Fruit fly (Drosophila melanogaster): ENCODE measurements around the gene CG13670.
A peak's percentile ranks its signal among the peaks of the same experiment; 100 is the strongest.

Gene CG13670

DNA sequence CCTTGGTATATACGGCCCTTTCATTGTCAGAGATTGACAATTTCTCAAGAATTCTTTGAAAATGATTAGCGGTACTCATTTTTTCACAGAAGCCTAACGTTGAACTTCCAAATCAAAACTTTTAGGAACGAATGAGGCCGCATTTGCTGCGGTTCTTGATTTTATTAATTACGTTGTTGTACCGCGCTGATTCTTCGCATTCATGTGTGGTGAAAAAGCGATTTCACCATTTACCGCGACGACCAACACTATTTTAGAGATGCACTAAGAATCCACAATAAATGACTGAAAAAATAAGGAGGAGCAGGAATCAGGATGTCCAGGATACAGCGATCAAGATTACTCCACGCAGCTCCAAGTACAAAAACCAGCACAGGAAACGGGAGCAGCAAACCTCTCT, 16.7 kb upstream of the CG13670 start, which contains the start of the genes CG7194 and Sbp2:
CG7194 (minus strand) TSS at position 148 of the 400 bp plus-strand sequence.
Sbp2 (plus strand) TSS at position 246 of the 400 bp plus-strand sequence.
- TF ChIP-seq psq (optimal IDR thresholded peaks at IDR 0.05) = no peak
- no peak for TF ChIP-seq CG8478 (optimal IDR thresholded peaks at IDR 0.05)
- no peak for TF ChIP-seq pan (optimal IDR thresholded peaks at IDR 0.05)
- no peak for TF ChIP-seq Dll (optimal IDR thresholded peaks at IDR 0.05)
- TF ChIP-seq usp (GFP tag; optimal IDR thresholded peaks at IDR 0.05) = no peak

DNA sequence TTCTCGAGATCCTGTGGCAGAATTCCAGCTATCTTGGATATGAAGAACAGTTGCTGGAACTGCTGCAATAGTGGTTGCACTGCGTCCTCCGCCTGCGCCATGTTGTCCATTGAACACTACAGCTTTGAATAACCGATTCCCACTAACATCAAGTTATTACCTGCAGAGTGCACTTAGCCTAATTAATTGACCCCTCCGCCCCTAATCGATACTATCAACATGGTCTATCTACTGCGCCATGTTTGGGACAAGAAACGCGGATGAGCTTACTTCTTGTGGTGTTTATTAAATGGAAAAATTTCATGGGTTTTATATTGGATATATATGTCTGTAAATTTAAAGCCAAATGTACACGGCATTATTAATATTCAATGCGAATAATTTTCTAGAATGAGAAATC, 13.7 kb upstream of the CG13670 start, which contains the start of gene Gr66a:
Gr66a (minus strand) TSS at position 101 of the 400 bp plus-strand sequence.
- TF ChIP-seq EcR (GFP tag; optimal IDR thresholded peaks at IDR 0.05) = no peak
- TF ChIP-seq Dll (optimal IDR thresholded peaks at IDR 0.05) = no peak
- no peak for TF ChIP-seq pan (optimal IDR thresholded peaks at IDR 0.05)
- no peak for TF ChIP-seq CG8478 (optimal IDR thresholded peaks at IDR 0.05)
- TF ChIP-seq usp (GFP tag; optimal IDR thresholded peaks at IDR 0.05) = no peak
- TF ChIP-seq psq (optimal IDR thresholded peaks at IDR 0.05) = no peak

DNA sequence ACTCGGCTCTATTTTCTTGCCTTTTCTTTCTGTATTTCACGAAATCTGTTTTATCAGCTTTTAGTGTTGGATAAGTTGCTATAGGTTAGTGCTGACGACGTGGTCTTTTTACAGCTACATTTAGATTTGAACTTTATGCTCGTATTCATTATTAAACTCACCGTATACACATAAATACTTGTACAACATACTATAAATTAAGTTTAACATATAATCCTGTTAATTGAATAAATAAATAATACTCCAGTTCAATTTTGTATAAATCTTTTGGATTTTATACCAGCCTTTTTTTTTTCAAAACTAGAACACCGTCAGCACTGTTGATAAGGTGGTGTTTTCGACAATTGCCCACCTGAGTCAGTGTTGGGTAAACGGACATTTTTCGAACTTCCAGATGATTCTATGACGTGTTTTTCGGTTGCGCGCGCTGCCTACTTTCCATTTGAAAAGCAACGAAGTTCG, 11.6 kb upstream of the CG13670 start, which contains the start of gene BI-1:
BI-1 (minus strand) TSS at position 51 of the 462 bp plus-strand sequence.
- TF ChIP-seq Dll (optimal IDR thresholded peaks at IDR 0.05) (no peak), psq (optimal IDR thresholded peaks at IDR 0.05) (no peak), EcR (GFP tag; optimal IDR thresholded peaks at IDR 0.05) (no peak), usp (GFP tag; optimal IDR thresholded peaks at IDR 0.05) (no peak), pan (optimal IDR thresholded peaks at IDR 0.05) (no peak), CG8478 (optimal IDR thresholded peaks at IDR 0.05) (no peak)

DNA sequence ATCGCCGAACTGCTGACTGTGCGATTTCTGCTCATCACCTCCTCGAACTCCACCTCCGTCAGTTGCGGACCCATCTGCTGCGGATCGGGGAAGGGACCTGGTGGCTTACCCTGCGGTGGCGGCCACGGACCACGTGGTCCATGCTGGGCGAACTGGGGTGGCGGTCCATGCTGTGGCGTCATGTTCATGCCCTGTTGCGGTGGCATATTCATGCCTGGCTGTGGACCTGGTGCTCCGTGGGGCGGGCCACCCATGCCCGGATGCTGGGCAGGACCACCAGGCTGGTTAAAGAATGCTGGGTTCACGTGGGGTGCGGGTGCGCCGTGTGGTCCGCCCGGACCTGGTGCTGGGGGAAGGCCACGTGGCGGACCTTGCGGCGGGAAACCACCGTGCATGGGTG, 8.3 kb upstream of the CG13670 start:
- no peak for TF ChIP-seq pan (optimal IDR thresholded peaks at IDR 0.05)
- TF ChIP-seq usp (GFP tag; optimal IDR thresholded peaks at IDR 0.05) = no peak
- TF ChIP-seq psq (optimal IDR thresholded peaks at IDR 0.05) = no peak
- no peak for TF ChIP-seq EcR (GFP tag; optimal IDR thresholded peaks at IDR 0.05)
- no peak for TF ChIP-seq CG8478 (optimal IDR thresholded peaks at IDR 0.05)
- TF ChIP-seq Dll (optimal IDR thresholded peaks at IDR 0.05) = no peak

DNA sequence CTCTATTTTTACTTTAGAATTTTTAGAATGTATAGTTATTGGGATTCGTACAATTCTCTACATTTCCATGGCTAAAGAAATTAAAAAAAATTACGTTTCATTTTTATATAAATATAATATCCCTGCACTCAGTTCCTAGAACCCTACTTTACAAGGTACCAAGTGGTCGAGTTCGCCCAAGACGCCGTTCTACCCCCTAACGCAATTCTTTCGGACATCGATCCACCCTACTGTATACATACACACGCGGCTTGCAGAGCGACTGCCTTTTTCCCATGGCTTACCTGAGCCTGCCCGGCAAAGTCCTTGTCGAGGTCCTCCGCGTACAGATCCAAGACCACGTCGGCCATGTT, 5.8 kb upstream of the CG13670 start:
- TF ChIP-seq psq (optimal IDR thresholded peaks at IDR 0.05) = no peak
- no peak for TF ChIP-seq EcR (GFP tag; optimal IDR thresholded peaks at IDR 0.05)
- TF ChIP-seq usp (GFP tag; optimal IDR thresholded peaks at IDR 0.05) = no peak
- TF ChIP-seq pan (optimal IDR thresholded peaks at IDR 0.05) = peak; percentile 45
- no peak for TF ChIP-seq CG8478 (optimal IDR thresholded peaks at IDR 0.05)

DNA sequence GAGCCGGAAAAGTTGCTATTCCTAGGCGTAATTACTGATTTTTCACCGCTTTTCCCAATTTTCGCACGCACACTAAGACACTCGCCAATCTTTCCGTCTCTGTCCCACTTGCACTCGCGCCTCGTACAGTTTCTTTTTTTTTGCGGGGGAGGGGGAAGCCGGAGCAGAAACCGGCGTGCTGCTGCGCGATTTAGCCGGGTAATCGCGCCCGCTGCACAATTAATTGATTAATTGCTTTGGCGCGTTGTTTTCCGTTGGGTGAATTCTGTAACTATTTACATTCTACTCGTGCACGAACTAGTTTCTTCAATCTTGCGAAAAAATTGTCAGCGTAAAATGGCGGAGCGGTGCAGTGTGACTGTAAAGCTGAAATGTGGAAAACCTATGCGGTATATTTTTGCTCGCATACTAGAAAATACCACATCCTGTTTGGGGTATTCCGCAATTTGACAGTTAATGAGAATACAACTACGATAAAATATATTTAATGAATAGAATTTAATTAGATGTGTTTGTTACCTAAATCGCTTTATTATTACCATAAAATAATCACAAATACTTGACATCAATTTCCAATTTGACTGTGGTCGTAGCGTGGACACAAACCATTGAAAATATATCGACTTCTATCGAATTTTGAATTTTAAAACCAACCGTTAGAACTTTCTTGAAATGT, 5.3 kb upstream of the CG13670 start, which contains the start of gene Cpsf6:
Cpsf6 (minus strand) TSS at position 362 of the 676 bp plus-strand sequence.
- TF ChIP-seq CG8478 (optimal IDR thresholded peaks at IDR 0.05) = peak; percentile 65
- no peak for TF ChIP-seq usp (GFP tag; optimal IDR thresholded peaks at IDR 0.05)

DNA sequence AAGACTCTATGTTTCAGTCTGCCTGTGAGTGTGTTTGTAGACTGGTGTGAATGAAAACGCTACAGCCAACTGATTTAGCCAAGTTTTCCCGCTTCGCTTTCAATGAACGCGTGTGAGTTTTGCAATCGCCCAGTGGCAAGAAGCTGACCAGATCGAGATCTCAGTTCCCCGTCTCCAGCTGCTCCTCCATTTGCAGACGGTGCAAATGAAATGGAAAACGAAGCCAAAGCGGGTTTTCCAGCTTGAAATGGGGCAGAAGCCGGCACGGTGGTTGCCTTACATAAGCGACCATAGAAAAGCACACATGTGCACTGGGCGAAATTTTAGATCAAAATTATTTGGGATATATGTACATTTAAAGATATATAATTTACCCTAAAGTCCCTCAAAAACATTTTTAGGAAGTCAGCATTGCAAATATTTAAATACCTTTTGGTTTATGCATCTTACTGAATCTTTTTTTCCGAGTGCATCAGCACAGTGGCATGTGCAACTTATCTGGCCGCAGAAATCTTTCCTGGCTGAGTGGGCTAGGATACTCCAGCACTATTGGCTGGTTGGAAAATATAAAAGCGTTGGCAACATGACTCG, 1.6 kb upstream of the CG13670 start, which contains the start of gene CG43059:
CG43059 (minus strand) TSS at position 51 of the 591 bp plus-strand sequence.
- TF ChIP-seq pan (optimal IDR thresholded peaks at IDR 0.05) (no peak), EcR (GFP tag; optimal IDR thresholded peaks at IDR 0.05) (no peak), usp (GFP tag; optimal IDR thresholded peaks at IDR 0.05) (no peak), Dll (optimal IDR thresholded peaks at IDR 0.05) (no peak), CG8478 (optimal IDR thresholded peaks at IDR 0.05) (no peak), psq (optimal IDR thresholded peaks at IDR 0.05) (no peak)

DNA sequence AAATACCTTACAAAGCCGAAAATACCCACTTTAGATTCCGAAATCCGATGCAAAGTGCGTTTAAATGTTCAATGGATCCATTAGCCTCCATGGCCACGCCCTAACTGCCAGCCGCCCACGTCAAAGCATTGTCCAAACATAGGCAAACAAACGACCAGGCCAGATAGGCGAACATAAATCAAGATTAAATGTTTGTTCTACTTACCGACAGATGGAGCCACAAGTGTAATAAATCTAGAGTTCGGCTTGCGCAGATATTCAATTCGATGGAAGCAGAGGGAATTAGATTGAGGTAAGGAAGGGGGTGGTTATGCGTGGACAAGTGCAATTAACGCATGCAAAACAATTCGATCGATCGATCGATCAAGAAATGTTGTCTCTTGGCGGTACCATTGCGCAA, 3.3 kb downstream of the CG13670 start:
- TF ChIP-seq pan (optimal IDR thresholded peaks at IDR 0.05) = no peak
- TF ChIP-seq EcR (GFP tag; optimal IDR thresholded peaks at IDR 0.05) = no peak
- no peak for TF ChIP-seq CG8478 (optimal IDR thresholded peaks at IDR 0.05)
- TF ChIP-seq usp (GFP tag; optimal IDR thresholded peaks at IDR 0.05) = no peak
- no peak for TF ChIP-seq Dll (optimal IDR thresholded peaks at IDR 0.05)
- TF ChIP-seq psq (optimal IDR thresholded peaks at IDR 0.05) = no peak

DNA sequence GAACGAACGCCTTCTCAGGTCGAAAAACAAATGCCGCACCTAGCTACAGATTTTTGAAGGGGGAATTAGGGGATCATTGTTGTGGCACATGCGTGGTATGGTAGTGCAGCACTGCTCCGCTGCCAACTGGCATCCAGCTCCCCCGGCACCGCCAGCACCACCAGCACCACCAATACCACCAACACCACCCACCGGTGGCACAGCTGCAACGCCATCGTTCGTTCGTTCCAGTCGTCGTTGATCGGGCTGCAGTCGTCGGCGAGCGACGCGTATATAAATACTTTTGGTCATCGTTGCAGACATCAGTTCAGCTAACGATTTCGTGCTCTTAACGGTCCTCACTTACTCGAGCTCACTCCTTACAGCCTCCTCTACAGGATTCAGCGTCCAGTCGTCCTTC, 5.0 kb downstream of the CG13670 start, which contains the start of gene CG34461:
CG34461 (plus strand) TSS at position 301 of the 400 bp plus-strand sequence.
- no peak for TF ChIP-seq CG8478 (optimal IDR thresholded peaks at IDR 0.05)
- no peak for TF ChIP-seq pan (optimal IDR thresholded peaks at IDR 0.05)
- no peak for TF ChIP-seq usp (GFP tag; optimal IDR thresholded peaks at IDR 0.05)
- no peak for TF ChIP-seq psq (optimal IDR thresholded peaks at IDR 0.05)
- TF ChIP-seq Dll (optimal IDR thresholded peaks at IDR 0.05) = no peak
- TF ChIP-seq EcR (GFP tag; optimal IDR thresholded peaks at IDR 0.05) = no peak

DNA sequence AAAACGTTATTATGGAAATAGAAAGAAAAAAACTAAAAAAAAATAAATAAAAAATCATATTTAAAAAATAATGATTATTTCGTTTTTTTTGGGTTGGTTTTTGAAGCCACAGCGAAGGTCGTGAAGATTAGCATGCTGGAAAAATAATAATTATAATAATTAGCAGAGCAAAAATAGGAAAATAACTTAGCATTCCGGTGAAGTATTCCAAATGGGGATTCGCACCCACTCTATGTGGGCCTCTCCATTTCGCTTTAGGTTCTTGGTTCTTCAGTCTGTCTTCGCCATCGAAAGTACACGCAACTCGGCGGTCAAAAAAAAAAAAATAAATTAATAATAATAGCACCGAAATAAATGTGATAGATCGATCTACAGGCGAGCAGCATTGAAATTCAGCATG, 7.7 kb downstream of the CG13670 start, which contains the start of gene CG34462:
CG34462 (plus strand) TSS at position 301 of the 400 bp plus-strand sequence.
- TF ChIP-seq usp (GFP tag; optimal IDR thresholded peaks at IDR 0.05) = no peak
- no peak for TF ChIP-seq psq (optimal IDR thresholded peaks at IDR 0.05)
- TF ChIP-seq Dll (optimal IDR thresholded peaks at IDR 0.05) = no peak
- TF ChIP-seq CG8478 (optimal IDR thresholded peaks at IDR 0.05) = no peak
- no peak for TF ChIP-seq EcR (GFP tag; optimal IDR thresholded peaks at IDR 0.05)
- no peak for TF ChIP-seq pan (optimal IDR thresholded peaks at IDR 0.05)

DNA sequence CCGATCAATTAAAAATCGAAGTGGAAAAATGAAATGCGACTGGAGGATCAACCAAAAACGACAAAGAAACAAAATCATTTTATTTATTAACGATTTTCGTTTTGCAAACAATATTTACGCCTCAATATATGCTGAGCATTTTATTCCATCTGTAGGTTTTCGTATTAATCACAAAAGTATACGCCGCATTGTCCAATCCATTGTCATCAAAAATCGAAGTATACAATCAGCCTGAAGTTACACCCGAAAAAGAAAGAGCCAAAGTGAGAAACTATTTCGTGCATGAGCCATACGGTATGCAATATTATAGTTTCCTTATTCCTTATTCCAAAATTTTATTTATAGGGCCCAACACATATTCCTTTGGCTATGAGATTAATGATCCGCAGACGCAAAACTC, 8.4 kb downstream of the CG13670 start:
- TF ChIP-seq usp (GFP tag; optimal IDR thresholded peaks at IDR 0.05) = no peak
- no peak for TF ChIP-seq psq (optimal IDR thresholded peaks at IDR 0.05)
- no peak for TF ChIP-seq pan (optimal IDR thresholded peaks at IDR 0.05)
- no peak for TF ChIP-seq EcR (GFP tag; optimal IDR thresholded peaks at IDR 0.05)
- TF ChIP-seq Dll (optimal IDR thresholded peaks at IDR 0.05) = no peak
- no peak for TF ChIP-seq CG8478 (optimal IDR thresholded peaks at IDR 0.05)

DNA sequence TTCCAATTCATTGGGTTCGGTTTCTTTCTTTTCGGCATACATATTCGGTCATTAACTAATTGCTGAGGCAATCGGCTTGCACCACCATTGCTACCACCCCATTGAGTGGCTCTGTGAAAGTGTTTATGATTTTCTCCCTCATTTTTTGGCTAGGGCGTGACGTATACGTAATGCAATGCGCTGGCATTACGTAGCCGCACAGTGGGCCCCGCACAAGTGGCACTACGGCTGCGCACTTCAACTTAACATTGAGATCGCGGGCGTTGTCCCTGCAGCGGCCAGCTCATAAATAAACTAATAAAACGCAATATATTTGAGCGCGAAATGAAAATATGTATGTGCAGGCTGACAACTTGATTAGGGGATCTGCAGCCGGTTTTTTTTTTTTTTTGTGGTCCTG, 10.9 kb downstream of the CG13670 start:
- TF ChIP-seq usp (GFP tag; optimal IDR thresholded peaks at IDR 0.05) = no peak
- no peak for TF ChIP-seq pan (optimal IDR thresholded peaks at IDR 0.05)
- TF ChIP-seq CG8478 (optimal IDR thresholded peaks at IDR 0.05) = no peak
- no peak for TF ChIP-seq Dll (optimal IDR thresholded peaks at IDR 0.05)
- TF ChIP-seq psq (optimal IDR thresholded peaks at IDR 0.05) = no peak
- no peak for TF ChIP-seq EcR (GFP tag; optimal IDR thresholded peaks at IDR 0.05)
